Worm (Caenorhabditis elegans) whole organism, midembryonic: ENCODE results near the gene Y27F2A.10.

Experiments
- klf-2 ChIP-seq: fragments of 200-800 bp; sonication (Bioruptor generic); conservative IDR thresholded peaks from 2 replicates; pipeline ENCODE4 v1.3.6; 2022; ENCODE audit warnings: missing genetic modification reagents, missing genetic modification characterization, missing compliant biosample characterization
- med-1 ChIP-seq: sonication (generic microtip); optimal IDR thresholded peaks from 2 replicates; lab custom pipeline; 2017; ENCODE audit warnings: missing genetic modification characterization, mild to moderate bottlenecking, missing compliant biosample characterization, antibody characterized with exemption, missing genetic modification reagents; ENCODE audit not compliant: insufficient read depth
- tab-1 ChIP-seq: fragments of 200-800 bp; sonication (Bioruptor generic); IDR thresholded peaks from 2 replicates; pipeline ENCODE4 v1.3.6; 2022; ENCODE audit warnings: missing genetic modification characterization, missing compliant biosample characterization

ce11 chrII:3126341-3126740, 45.7 kb downstream of the Y27F2A.10 start, which contains the start of gene ins-19:
- TF ChIP-seq med-1 (GFP tag; lab: Kevin White, UChicago) = no peak
- no peak for TF ChIP-seq klf-2 (GFP tag; lab: Robert Waterston, UW)
- no peak for TF ChIP-seq tab-1 (GFP tag; lab: Robert Waterston, UW)
